Fruit fly (Drosophila melanogaster) whole organism, embryonic: Measurements from ENCODE around the gene CG6830.
A peak's percentile ranks its signal among the peaks of the same experiment; 100 is the strongest.

Source experiments
- Aef1 ChIP-seq: fragments of 200-800 bp; sonication (Bioruptor generic); IDR thresholded peaks from 3 replicates; pipeline ENCODE4 v1.3.6; 2022; ENCODE audit warnings: missing biosample characterization, missing genetic modification characterization
- Atf-2 ChIP-seq: fragments of 200-800 bp; sonication (Bioruptor generic); optimal IDR thresholded peaks from 2 replicates; lab custom pipeline; 2016; ENCODE audit warnings: missing biosample characterization, missing genetic modification characterization
- C15 ChIP-seq: fragments of 200-800 bp; sonication (Bioruptor generic); IDR thresholded peaks from 3 replicates; pipeline ENCODE4 v1.3.6; 2022; ENCODE audit warnings: missing biosample characterization, missing genetic modification characterization
- CG11247 ChIP-seq: fragments of 200-800 bp; sonication (Bioruptor generic); IDR thresholded peaks from 2 replicates; pipeline ENCODE4 v1.3.6; 2022; ENCODE audit warnings: missing biosample characterization, missing genetic modification characterization
- CG12391 ChIP-seq: fragments of 200-800 bp; sonication (Bioruptor generic); optimal IDR thresholded peaks from 3 replicates; lab custom pipeline; 2018; ENCODE audit warnings: missing biosample characterization, mild to moderate bottlenecking, missing genetic modification characterization, moderate library complexity
- CG14710 ChIP-seq: fragments of 200-800 bp; sonication (Bioruptor generic); optimal IDR thresholded peaks from 3 replicates; lab custom pipeline; 2019; ENCODE audit warnings: missing biosample characterization, mild to moderate bottlenecking, missing genetic modification characterization, moderate library complexity
- CG16815 ChIP-seq: fragments of 200-800 bp; sonication (Bioruptor generic); optimal IDR thresholded peaks from 3 replicates; lab custom pipeline; 2017; ENCODE audit warnings: missing biosample characterization, mild to moderate bottlenecking, missing genetic modification characterization
- CG17186 ChIP-seq: fragments of 200-800 bp; sonication (Bioruptor generic); optimal IDR thresholded peaks from 3 replicates; lab custom pipeline; 2017; ENCODE audit warnings: missing biosample characterization, missing genetic modification reagents, missing genetic modification characterization
- CG17328 ChIP-seq: fragments of 200-800 bp; sonication (Bioruptor generic); IDR thresholded peaks from 2 replicates; pipeline ENCODE4 v1.3.6; 2022; ENCODE audit warnings: missing biosample characterization, missing genetic modification characterization
- CG17385 ChIP-seq: fragments of 200-800 bp; sonication (Bioruptor generic); optimal IDR thresholded peaks from 3 replicates; lab custom pipeline; 2018; ENCODE audit warnings: missing biosample characterization, mild to moderate bottlenecking, missing genetic modification characterization
- CG18619 ChIP-seq: fragments of 200-800 bp; sonication (Bioruptor generic); optimal IDR thresholded peaks from 3 replicates; lab custom pipeline; 2017; ENCODE audit warnings: missing biosample characterization, mild to moderate bottlenecking, missing genetic modification characterization
- CG2712 ChIP-seq: fragments of 200-800 bp; optimal IDR thresholded peaks from 3 replicates; lab custom pipeline; 2019; ENCODE audit warnings: missing biosample characterization, mild to moderate bottlenecking, missing genetic modification characterization, moderate library complexity
- CG34224 ChIP-seq: fragments of 200-800 bp; sonication (Bioruptor generic); IDR thresholded peaks from 3 replicates; pipeline ENCODE4 v1.3.6; 2022; ENCODE audit warnings: missing biosample characterization, missing genetic modification characterization; ENCODE audit not compliant: partially characterized antibody
- CG6689 ChIP-seq: fragments of 200-800 bp; sonication (Bioruptor generic); IDR thresholded peaks from 2 replicates; pipeline ENCODE4 v1.3.6; 2022; ENCODE audit warnings: missing biosample characterization, missing genetic modification characterization
- CG6854 ChIP-seq: fragments of 200-800 bp; sonication (Bioruptor generic); optimal IDR thresholded peaks from 3 replicates; lab custom pipeline; 2017; ENCODE audit warnings: missing biosample characterization, mild to moderate bottlenecking, missing genetic modification characterization
- CG7271 ChIP-seq: fragments of 200-800 bp; sonication (Bioruptor generic); optimal IDR thresholded peaks from 2 replicates; lab custom pipeline; 2018; ENCODE audit warnings: missing biosample characterization, mild to moderate bottlenecking, missing genetic modification characterization, moderate library complexity
- CG9215 ChIP-seq: fragments of 200-800 bp; sonication (Bioruptor generic); IDR thresholded peaks from 2 replicates; pipeline ENCODE4 v1.3.6; 2022; ENCODE audit warnings: missing biosample characterization, missing genetic modification characterization
- CG9609 ChIP-seq: fragments of 200-800 bp; sonication (Bioruptor generic); optimal IDR thresholded peaks from 3 replicates; lab custom pipeline; 2016; ENCODE audit warnings: missing biosample characterization, missing genetic modification characterization
- CG9797 ChIP-seq: fragments of 200-800 bp; sonication (Bioruptor generic); optimal IDR thresholded peaks from 3 replicates; lab custom pipeline; 2018; ENCODE audit warnings: missing biosample characterization, mild to moderate bottlenecking, missing genetic modification characterization
- Chrac-16 ChIP-seq: fragments of 200-800 bp; sonication (Bioruptor generic); optimal IDR thresholded peaks from 3 replicates; lab custom pipeline; 2016; ENCODE audit warnings: missing biosample characterization, missing genetic modification characterization
- CrebB ChIP-seq: fragments of 200-800 bp; sonication (Bioruptor generic); optimal IDR thresholded peaks from 3 replicates; lab custom pipeline; 2018; ENCODE audit warnings: missing biosample characterization, mild to moderate bottlenecking, missing genetic modification characterization
- HLH3B ChIP-seq: fragments of 200-800 bp; sonication (Bioruptor generic); IDR thresholded peaks from 2 replicates; pipeline ENCODE4 v1.3.6; 2022; ENCODE audit warnings: missing biosample characterization, missing genetic modification characterization
- HmgZ ChIP-seq: fragments of 200-800 bp; sonication (Bioruptor generic); optimal IDR thresholded peaks from 2 replicates; lab custom pipeline; 2018; ENCODE audit warnings: missing biosample characterization, mild to moderate bottlenecking, missing genetic modification characterization
- Nf-YA ChIP-seq: fragments of 200-800 bp; sonication (Bioruptor generic); IDR thresholded peaks from 2 replicates; pipeline ENCODE4 v1.3.6; 2022; ENCODE audit warnings: missing biosample characterization, missing genetic modification characterization
- NfI ChIP-seq: fragments of 200-800 bp; sonication (Bioruptor generic); optimal IDR thresholded peaks from 3 replicates; lab custom pipeline; 2018; ENCODE audit warnings: missing biosample characterization, mild to moderate bottlenecking, missing genetic modification characterization, moderate library complexity
- Side ChIP-seq: fragments of 200-800 bp; sonication (Bioruptor generic); optimal IDR thresholded peaks from 2 replicates; lab custom pipeline; 2016; ENCODE audit warnings: missing biosample characterization, missing genetic modification characterization
- Usf ChIP-seq: fragments of 200-800 bp; sonication (Bioruptor generic); optimal IDR thresholded peaks from 2 replicates; lab custom pipeline; 2017; ENCODE audit warnings: missing genotype, missing biosample characterization, missing genetic modification characterization
- ap ChIP-seq: fragments of 200-800 bp; sonication (Bioruptor generic); IDR thresholded peaks from 2 replicates; pipeline ENCODE4 v1.3.6; 2022; ENCODE audit warnings: missing biosample characterization, missing genetic modification characterization
- ash1 ChIP-seq: fragments of 200-800 bp; sonication (Bioruptor generic); optimal IDR thresholded peaks from 2 replicates; lab custom pipeline; 2018; ENCODE audit warnings: missing biosample characterization, mild to moderate bottlenecking, missing genetic modification characterization
- bigmax ChIP-seq: fragments of 200-800 bp; sonication (Bioruptor generic); optimal IDR thresholded peaks from 2 replicates; lab custom pipeline; 2018; ENCODE audit warnings: missing biosample characterization, mild to moderate bottlenecking, missing genetic modification characterization
- bsh ChIP-seq, 2 experiments: fragments of 200-800 bp; sonication (Bioruptor generic); optimal IDR thresholded peaks; 2 replicates each; lab custom pipeline; 2017 to 2018; ENCODE audit warnings: mild to moderate bottlenecking in 2 of 2, missing biosample characterization in 2 of 2, missing genetic modification characterization in 2 of 2, moderate library complexity in 1 of 2
- cg ChIP-seq: fragments of 200-800 bp; sonication (Bioruptor generic); optimal IDR thresholded peaks from 3 replicates; lab custom pipeline; 2019; ENCODE audit warnings: missing biosample characterization, mild to moderate bottlenecking, missing genetic modification characterization, moderate library complexity
- chm ChIP-seq: fragments of 200-800 bp; sonication (Bioruptor generic); IDR thresholded peaks from 2 replicates; pipeline ENCODE4 v1.3.6; 2022; ENCODE audit warnings: missing biosample characterization, missing genetic modification characterization
- danr ChIP-seq: fragments of 200-800 bp; sonication (Bioruptor generic); IDR thresholded peaks from 2 replicates; pipeline ENCODE4 v1.3.6; 2022; ENCODE audit warnings: missing biosample characterization, missing genetic modification characterization
- emc ChIP-seq: fragments of 200-800 bp; sonication (Bioruptor generic); optimal IDR thresholded peaks from 2 replicates; lab custom pipeline; 2016; ENCODE audit warnings: missing biosample characterization, missing genetic modification characterization
- gcm ChIP-seq: fragments of 200-800 bp; sonication (Bioruptor generic); optimal IDR thresholded peaks from 2 replicates; lab custom pipeline; 2019; ENCODE audit warnings: missing biosample characterization, mild to moderate bottlenecking, missing genetic modification characterization, moderate library complexity
- gcm2 ChIP-seq: fragments of 200-800 bp; sonication (Bioruptor generic); optimal IDR thresholded peaks from 2 replicates; lab custom pipeline; 2016; ENCODE audit warnings: missing biosample characterization, missing genetic modification characterization
- grn ChIP-seq: fragments of 200-800 bp; sonication (Bioruptor generic); optimal IDR thresholded peaks from 3 replicates; lab custom pipeline; 2017; ENCODE audit warnings: missing biosample characterization, missing genetic modification characterization
- her ChIP-seq: fragments of 200-800 bp; sonication (Bioruptor generic); optimal IDR thresholded peaks from 2 replicates; lab custom pipeline; 2016; ENCODE audit warnings: missing biosample characterization, missing genetic modification characterization
- hkb ChIP-seq, 2 experiments: fragments of 200-800 bp in 1 of 2; fragments of >200 bp in 1 of 2; sonication (Bioruptor generic) in 1 of 2; IDR thresholded peaks in 1 of 2; optimal IDR thresholded peaks in 1 of 2; 2 replicates each; pipeline versions ENCODE4 v1.3.6 to Lab custom; 2017 to 2022; ENCODE audit warnings: missing biosample characterization in 1 of 2, missing genetic modification characterization in 1 of 2
- kah ChIP-seq: fragments of 200-800 bp; sonication (Bioruptor generic); optimal IDR thresholded peaks from 2 replicates; lab custom pipeline; 2018; ENCODE audit warnings: missing biosample characterization, mild to moderate bottlenecking, missing genetic modification characterization
- mam ChIP-seq: fragments of 200-800 bp; sonication (Bioruptor generic); optimal IDR thresholded peaks from 3 replicates; lab custom pipeline; 2016; ENCODE audit warnings: missing biosample characterization, missing genetic modification characterization
- nom ChIP-seq: fragments of 200-800 bp; sonication (Bioruptor generic); optimal IDR thresholded peaks from 2 replicates; lab custom pipeline; 2017; ENCODE audit warnings: missing biosample characterization, missing genetic modification characterization, mild to moderate bottlenecking, moderate library complexity, missing genetic modification reagents
- pita ChIP-seq: fragments of 200-800 bp; sonication (Bioruptor generic); optimal IDR thresholded peaks from 2 replicates; lab custom pipeline; 2017; ENCODE audit warnings: missing biosample characterization, mild to moderate bottlenecking, missing genetic modification characterization
- pnt ChIP-seq: fragments of 200-800 bp; sonication (Bioruptor generic); optimal IDR thresholded peaks from 3 replicates; lab custom pipeline; 2016; ENCODE audit warnings: missing biosample characterization, missing genetic modification characterization
- schlank ChIP-seq: fragments of 200-800 bp; sonication (Bioruptor generic); optimal IDR thresholded peaks from 2 replicates; lab custom pipeline; 2018; ENCODE audit warnings: missing biosample characterization, mild to moderate bottlenecking, missing genetic modification characterization
- shn ChIP-seq: fragments of 200-800 bp; sonication (Bioruptor generic); optimal IDR thresholded peaks from 3 replicates; lab custom pipeline; 2016; ENCODE audit warnings: missing biosample characterization, missing genetic modification characterization
- sr ChIP-seq: fragments of 200-800 bp; sonication (Bioruptor generic); IDR thresholded peaks from 3 replicates; pipeline ENCODE4 v1.3.6; 2022; ENCODE audit warnings: missing biosample characterization, missing genetic modification characterization
- trh ChIP-seq: fragments of 200-800 bp; sonication (Bioruptor generic); optimal IDR thresholded peaks from 2 replicates; lab custom pipeline; 2016; ENCODE audit warnings: missing biosample characterization, missing genetic modification characterization
- vnd ChIP-seq: fragments of 200-800 bp; sonication (Bioruptor generic); IDR thresholded peaks from 3 replicates; pipeline ENCODE4 v1.3.6; 2022; ENCODE audit warnings: missing biosample characterization, missing genetic modification characterization; ENCODE audit not compliant: partially characterized antibody
- vvl ChIP-seq: fragments of 200-800 bp; sonication (Bioruptor generic); IDR thresholded peaks from 2 replicates; pipeline ENCODE4 v1.3.6; 2022; ENCODE audit warnings: missing biosample characterization, missing genetic modification characterization

The CG6830 gene

DNA sequence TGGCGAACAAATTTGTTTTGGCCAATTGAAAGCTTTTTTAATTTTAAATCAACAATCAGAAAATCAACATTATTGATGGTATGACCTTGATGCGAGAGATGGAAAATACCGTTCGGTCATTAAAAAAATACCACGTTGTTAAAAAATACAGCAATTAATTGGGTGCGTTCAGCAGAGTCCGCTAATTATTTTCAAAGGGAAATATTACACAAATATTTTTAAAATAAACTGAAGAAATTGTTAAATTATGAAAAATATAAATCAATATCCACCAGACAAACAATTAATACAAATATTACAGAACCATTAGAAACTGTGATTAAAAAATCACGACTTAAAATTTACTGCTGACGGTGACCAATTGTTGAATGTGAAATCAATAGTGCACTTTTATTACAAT, 6.1 kb downstream of the CG6830 start, which contains the start of gene CG18476 (continued):
- TF ChIP-seq CG17385 (GFP tag; lab: Kevin White, UChicago) (peak; percentile 84), Nf-YA (GFP tag; lab: Robert Waterston, UW) (peak; percentile 79), chm (GFP tag; lab: Robert Waterston, UW) (peak; percentile 87), trh (GFP tag; lab: Kevin White, UChicago) (peak; percentile 75), CG2712 (tag; lab: Kevin White, UChicago) (peak; percentile 96), nom (GFP tag; lab: Kevin White, UChicago) (peak; percentile 78), CG12391 (tag; lab: Kevin White, UChicago) (peak; percentile 96), shn (GFP tag; lab: Kevin White, UChicago) (peak; percentile 20), bigmax (GFP tag; lab: Kevin White, UChicago) (no peak), gcm (GFP tag; lab: Kevin White, UChicago) (peak; percentile 92), vvl (GFP tag; lab: Robert Waterston, UW) (peak; percentile 96), pnt (GFP tag; lab: Kevin White, UChicago) (peak; percentile 37), ap (GFP tag; lab: Robert Waterston, UW) (peak; percentile 83), bsh (GFP tag; optimal IDR thresholded peaks at IDR 0.05; lab: Kevin White, UChicago) (peak; percentile 2 to 93), CG14710 (tag; lab: Kevin White, UChicago) (peak; percentile 94), sr (GFP tag; lab: Robert Waterston, UW) (peak; percentile 54; the same call in 1 of the 3 replicates), CG6689 (peak; percentile 94), Side (peak; percentile 38), ash1 (GFP tag; lab: Kevin White, UChicago) (no peak), CG17328 (GFP tag; lab: Robert Waterston, UW) (peak; percentile 93), CG18619 (GFP tag; lab: Kevin White, UChicago) (peak; percentile 82), hkb (optimal IDR thresholded peaks at IDR 0.05; lab: Kevin White, UChicago) (no peak), hkb (GFP tag; IDR thresholded peaks at IDR 0.05; lab: Robert Waterston, UW) (peak; percentile 94), emc (peak; percentile 42), CG16815 (peak; percentile 77), kah (GFP tag; lab: Kevin White, UChicago) (peak; percentile 72), CG7271 (peak; percentile 84), Atf-2 (GFP tag; lab: Kevin White, UChicago) (peak; percentile 10), C15 (GFP tag; lab: Robert Waterston, UW) (peak; percentile 81; the same call in 2 of the 3 replicates), Chrac-16 (GFP tag; lab: Kevin White, UChicago) (peak; percentile 88), HmgZ (tag; lab: Kevin White, UChicago) (peak; percentile 92), CG9609 (GFP tag; lab: Kevin White, UChicago) (peak; percentile 61), CG6854 (GFP tag; lab: Kevin White, UChicago) (peak; percentile 64), cg (GFP tag; lab: Kevin White, UChicago) (no peak), her (no peak), CG11247 (peak; percentile 90), CG34224 (GFP tag; lab: Robert Waterston, UW) (no peak), pita (no peak), CG9215 (GFP tag; lab: Robert Waterston, UW) (peak; percentile 88), NfI (GFP tag; lab: Kevin White, UChicago) (peak; percentile 88), danr (GFP tag; lab: Robert Waterston, UW) (peak; percentile 86), CrebB (tag; lab: Kevin White, UChicago) (peak; percentile 76), CG9797 (peak; percentile 47), Usf (GFP tag; lab: Kevin White, UChicago) (peak; percentile 81), gcm2 (GFP tag; lab: Kevin White, UChicago) (no peak), schlank (tag; lab: Kevin White, UChicago) (peak; percentile 60), HLH3B (GFP tag; lab: Robert Waterston, UW) (peak; percentile 92), Aef1 (peak; percentile 92), mam (GFP tag; lab: Kevin White, UChicago) (peak; percentile 80), vnd (no peak), CG17186 (peak; percentile 48), grn (GFP tag; lab: Kevin White, UChicago) (peak; percentile 66)
